Worm (Caenorhabditis elegans) whole organism, midembryonic: ENCODE measurements around the gene dhs-11.

ENCODE experiments used
- cog-1 ChIP-seq: sonication (generic microtip); optimal IDR thresholded peaks from 2 replicates; lab custom pipeline; 2016; ENCODE audit warnings: missing genetic modification characterization, missing compliant biosample characterization
- flt-1 ChIP-seq: fragments of 200-800 bp; sonication (Bioruptor generic); IDR thresholded peaks from 2 replicates; pipeline ENCODE4 v1.3.6; 2022; ENCODE audit warnings: missing genetic modification characterization, missing compliant biosample characterization
- ztf-23 ChIP-seq: fragments of 200-800 bp; sonication (Bioruptor generic); IDR thresholded peaks from 2 replicates; pipeline ENCODE4 v1.3.6; 2022; ENCODE audit warnings: missing genetic modification reagents, missing genetic modification characterization, missing compliant biosample characterization

- TF ChIP-seq flt-1 (GFP tag; lab: Robert Waterston, UW): no peak
- no peak for TF ChIP-seq cog-1 (tag; lab: Kevin White, UChicago)
- TF ChIP-seq ztf-23 (GFP tag; lab: Robert Waterston, UW): no peak
These were observed 10.2 kb upstream of the dhs-11 start for ce11 chrIII:10652833-10653232.
